Worm (Caenorhabditis elegans): ENCODE data around the gene Y102A11A.2.

- TF ChIP-seq nhr-12 (tag; optimal IDR thresholded peaks at IDR 0.05) = no peak
- TF ChIP-seq nhr-28 (tag; optimal IDR thresholded peaks at IDR 0.05) = no peak
- peak; percentile 91 for TF ChIP-seq unc-39 (tag; optimal IDR thresholded peaks at IDR 0.05)
- TF ChIP-seq unc-62 (GFP tag; optimal IDR thresholded peaks at IDR 0.05) = no peak
- TF ChIP-seq pha-4 (tag; optimal IDR thresholded peaks at IDR 0.05) = no peak
- no peak for TF ChIP-seq nhr-237 (tag; optimal IDR thresholded peaks at IDR 0.05)
- no peak for TF ChIP-seq lin-13 (tag; optimal IDR thresholded peaks at IDR 0.05)
- TF ChIP-seq nhr-76 (tag; optimal IDR thresholded peaks at IDR 0.05) = no peak
- peak; percentile 71 for TF ChIP-seq nhr-2 (tag; optimal IDR thresholded peaks at IDR 0.05)
These were observed 16.2 kb downstream of the Y102A11A.2 start for ce11 chrX:2042621-2043020.
